Fruit fly (Drosophila melanogaster) Kc167 (cell line): ENCODE results near the gene CG8915.

Source experiments
- Myc ChIP-seq: fragments of >200 bp; optimal IDR thresholded peaks from 2 replicates; lab custom pipeline; 2017; ENCODE audit warnings: missing external identifiers
- insv ChIP-seq: fragments of >200 bp; optimal IDR thresholded peaks from 3 replicates; lab custom pipeline; 2018; ENCODE audit warnings: missing external identifiers
- psq ChIP-seq: fragments of >200 bp; optimal IDR thresholded peaks from 2 replicates; lab custom pipeline; 2017; ENCODE audit warnings: missing external identifiers
- ttk ChIP-seq: sonication (Bioruptor generic); optimal IDR thresholded peaks from 2 replicates; lab custom pipeline; 2017; ENCODE audit warnings: missing external identifiers

dm6 chrX:17227462-17227861 is 17.3 kb downstream of the CG8915 start:
- TF ChIP-seq ttk (lab: Kevin White, UChicago) (no peak), psq (lab: Kevin White, UChicago) (no peak), Myc (lab: Kevin White, UChicago) (no peak), insv (lab: Kevin White, UChicago) (no peak)
